Fruit fly (Drosophila melanogaster): ENCODE measurements around the gene CG33189.

DNA sequence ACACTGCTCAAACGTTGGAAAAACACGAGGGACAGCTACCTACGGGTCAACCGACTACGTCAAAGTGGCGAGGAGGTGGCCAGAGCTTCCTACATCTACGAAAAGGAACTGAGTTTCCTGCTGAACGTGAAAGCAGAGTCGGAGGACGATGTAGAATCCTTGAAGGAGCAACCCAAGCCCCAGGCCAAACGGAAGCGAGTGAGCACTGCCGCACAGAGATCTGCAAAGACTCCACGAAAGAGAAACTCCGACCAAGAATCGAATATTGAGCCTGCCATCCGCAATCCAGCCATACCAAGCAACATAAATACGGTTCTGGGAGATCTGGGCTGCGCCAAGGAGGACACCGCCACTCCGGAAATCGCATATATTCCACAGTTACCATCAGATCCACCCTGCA is 26.0 kb upstream of the CG33189 start:
- no peak for TF ChIP-seq CG8159 (tag; optimal IDR thresholded peaks at IDR 0.05)
- TF ChIP-seq fd96Ca (GFP tag; IDR thresholded peaks at IDR 0.05) = no peak
- no peak for TF ChIP-seq Pif1B (GFP tag; optimal IDR thresholded peaks at IDR 0.05)
- no peak for TF ChIP-seq CG15710 (tag; optimal IDR thresholded peaks at IDR 0.05)
- no peak for TF ChIP-seq gl (tag; optimal IDR thresholded peaks at IDR 0.05)
- no peak for TF ChIP-seq D1 (tag; optimal IDR thresholded peaks at IDR 0.05)

All from whole organism, pupa.